Worm (Caenorhabditis elegans) whole organism, L1 larva: Measurements from ENCODE around the gene dph-5.

Experiments used
- C04F5.9 ChIP-seq: sonication (generic microtip); optimal IDR thresholded peaks from 2 replicates; lab custom pipeline; 2016; ENCODE audit warnings: missing genetic modification characterization, missing compliant biosample characterization
- Y116A8C.19 ChIP-seq: sonication (generic microtip); optimal IDR thresholded peaks from 2 replicates; lab custom pipeline; 2016; ENCODE audit warnings: missing compliant biosample characterization, missing genetic modification characterization, borderline replicate concordance
- blmp-1 ChIP-seq: fragments of 150-350 bp; optimal IDR thresholded peaks from 2 replicates; lab custom pipeline; 2014; ENCODE audit warnings: missing biosample characterization, missing genetic modification characterization
- efl-1 ChIP-seq, 4 experiments: fragments of 150-350 bp; optimal IDR thresholded peaks in 3 of 4; peaks in 1 of 4; 1 replicate in 1 of 4; 2 replicates in 3 of 4; lab custom pipeline; 2014; ENCODE audit warnings: missing biosample characterization in 2 of 4, missing genetic modification characterization in 2 of 4, missing genetic modification reagents in 2 of 4
- efl-3 ChIP-seq: fragments of 200-800 bp; sonication (Bioruptor generic); optimal IDR thresholded peaks from 2 replicates; lab custom pipeline; 2018; ENCODE audit warnings: mild to moderate bottlenecking, missing genetic modification characterization, missing compliant biosample characterization
- egl-13 ChIP-seq: sonication (generic microtip); optimal IDR thresholded peaks from 2 replicates; lab custom pipeline; 2016; ENCODE audit warnings: missing genotype, missing genetic modification reagents, missing genetic modification characterization, missing compliant biosample characterization
- ets-5 ChIP-seq: fragments of 200-800 bp; sonication (Bioruptor generic); IDR thresholded peaks from 2 replicates; pipeline ENCODE4 v1.3.6; 2022; ENCODE audit warnings: missing genetic modification characterization, missing compliant biosample characterization
- fkh-4 ChIP-seq: sonication (generic microtip); optimal IDR thresholded peaks from 2 replicates; lab custom pipeline; 2016; ENCODE audit warnings: missing compliant biosample characterization, missing genetic modification characterization, borderline replicate concordance
- fkh-8 ChIP-seq: sonication (generic microtip); optimal IDR thresholded peaks from 2 replicates; lab custom pipeline; 2016; ENCODE audit warnings: mild to moderate bottlenecking, missing genetic modification characterization, missing compliant biosample characterization
- fos-1 ChIP-seq: fragments of 150-350 bp; optimal IDR thresholded peaks from 2 replicates; lab custom pipeline; 2014; ENCODE audit warnings: missing biosample characterization, missing genetic modification characterization
- grh-1 ChIP-seq: fragments of 200-800 bp; sonication (Bioruptor generic); IDR thresholded peaks from 2 replicates; pipeline ENCODE4 v1.3.6; 2022; ENCODE audit warnings: missing genetic modification reagents, missing genetic modification characterization, missing compliant biosample characterization
- hpl-2 ChIP-seq: fragments of 150-350 bp; optimal IDR thresholded peaks from 2 replicates; lab custom pipeline; 2014; ENCODE audit warnings: missing biosample characterization, missing genetic modification reagents, missing genetic modification characterization
- irx-1 ChIP-seq: sonication (generic microtip); optimal IDR thresholded peaks from 2 replicates; lab custom pipeline; 2016; ENCODE audit warnings: missing genetic modification characterization, missing compliant biosample characterization
- isw-1 ChIP-seq: fragments of 200-800 bp; sonication (Bioruptor generic); IDR thresholded peaks from 2 replicates; pipeline ENCODE4 v1.3.6; 2022; ENCODE audit warnings: missing genetic modification characterization, missing compliant biosample characterization
- lin-14 ChIP-seq: fragments of 200-800 bp; sonication (Bioruptor generic); optimal IDR thresholded peaks from 2 replicates; lab custom pipeline; 2018; ENCODE audit warnings: mild to moderate bottlenecking, missing genetic modification characterization, moderate library complexity, missing compliant biosample characterization
- lin-39 ChIP-seq: fragments of 150-350 bp; optimal IDR thresholded peaks from 2 replicates; lab custom pipeline; 2014; ENCODE audit warnings: missing biosample characterization, missing genetic modification reagents, missing genetic modification characterization
- mab-9 ChIP-seq: fragments of 200-800 bp; sonication (Bioruptor generic); IDR thresholded peaks from 2 replicates; pipeline ENCODE4 v1.3.6; 2022; ENCODE audit warnings: missing genetic modification reagents, missing genetic modification characterization, missing compliant biosample characterization
- mdl-1 ChIP-seq, 2 experiments: fragments of 150-350 bp; optimal IDR thresholded peaks; 2 replicates each; lab custom pipeline; 2014 to 2017; ENCODE audit warnings: missing biosample characterization in 2 of 2, missing genetic modification characterization in 2 of 2, inconsistent platforms in 1 of 2
- mef-2 ChIP-seq: fragments of 150-350 bp; optimal IDR thresholded peaks from 2 replicates; lab custom pipeline; 2014; ENCODE audit warnings: missing biosample characterization, missing genetic modification characterization
- nhr-11 ChIP-seq: fragments of 150-350 bp; optimal IDR thresholded peaks from 2 replicates; lab custom pipeline; 2014; ENCODE audit warnings: missing biosample characterization, missing genetic modification characterization
- nhr-20 ChIP-seq: sonication (generic microtip); optimal IDR thresholded peaks from 2 replicates; lab custom pipeline; 2016; ENCODE audit warnings: mild to moderate bottlenecking, missing genetic modification characterization, missing compliant biosample characterization
- nhr-237 ChIP-seq: fragments of 150-350 bp; optimal IDR thresholded peaks from 2 replicates; lab custom pipeline; 2014; ENCODE audit warnings: missing biosample characterization, missing genetic modification characterization
- nhr-28 ChIP-seq: fragments of 150-350 bp; optimal IDR thresholded peaks from 2 replicates; lab custom pipeline; 2014; ENCODE audit warnings: missing biosample characterization, missing genetic modification characterization
- nhr-47 ChIP-seq: sonication (generic microtip); optimal IDR thresholded peaks from 2 replicates; lab custom pipeline; 2016; ENCODE audit warnings: mild to moderate bottlenecking, missing genetic modification characterization, moderate library complexity, missing compliant biosample characterization
- nhr-76 ChIP-seq: sonication (generic microtip); optimal IDR thresholded peaks from 2 replicates; lab custom pipeline; 2017; ENCODE audit warnings: missing biosample characterization, missing genetic modification characterization
- nhr-84 ChIP-seq: sonication (generic microtip); optimal IDR thresholded peaks from 2 replicates; lab custom pipeline; 2017; ENCODE audit warnings: missing biosample characterization, missing genetic modification characterization
- nhr-90 ChIP-seq: sonication (generic microtip); optimal IDR thresholded peaks from 2 replicates; lab custom pipeline; 2016; ENCODE audit warnings: mild to moderate bottlenecking, missing genetic modification characterization, missing compliant biosample characterization; ENCODE audit not compliant: poor library complexity
- pax-3 ChIP-seq: fragments of 200-800 bp; sonication (Bioruptor generic); optimal IDR thresholded peaks from 2 replicates; lab custom pipeline; 2018; ENCODE audit warnings: mild to moderate bottlenecking, missing genetic modification characterization, moderate library complexity, missing compliant biosample characterization
- pqm-1 ChIP-seq: sonication (generic microtip); optimal IDR thresholded peaks from 3 replicates; lab custom pipeline; 2017; ENCODE audit warnings: missing biosample characterization, missing genetic modification characterization
- skn-1 ChIP-seq: fragments of 150-350 bp; optimal IDR thresholded peaks from 2 replicates; lab custom pipeline; 2014; ENCODE audit warnings: missing biosample characterization, missing genetic modification characterization
- sptf-1 ChIP-seq: fragments of 150-350 bp; optimal IDR thresholded peaks from 2 replicates; lab custom pipeline; 2014; ENCODE audit warnings: missing biosample characterization, missing genetic modification characterization
- tlp-1 ChIP-seq: fragments of 150-350 bp; optimal IDR thresholded peaks from 2 replicates; lab custom pipeline; 2014; ENCODE audit warnings: missing biosample characterization, missing genetic modification characterization
- unc-86 ChIP-seq: sonication (generic microtip); optimal IDR thresholded peaks from 2 replicates; lab custom pipeline; 2016; ENCODE audit warnings: missing genetic modification characterization, missing compliant biosample characterization
- unc-98 ChIP-seq: fragments of 200-800 bp; sonication (Bioruptor generic); IDR thresholded peaks from 2 replicates; pipeline ENCODE4 v1.3.6; 2022; ENCODE audit warnings: missing genetic modification characterization, missing compliant biosample characterization
- zag-1 ChIP-seq: fragments of 150-350 bp; optimal IDR thresholded peaks from 2 replicates; lab custom pipeline; 2014; ENCODE audit warnings: missing biosample characterization, missing genetic modification characterization
- zip-4 ChIP-seq: fragments of 200-800 bp; sonication (Bioruptor generic); optimal IDR thresholded peaks from 2 replicates; lab custom pipeline; 2018; ENCODE audit warnings: mild to moderate bottlenecking, missing genetic modification characterization, moderate library complexity, missing compliant biosample characterization

The dph-5 gene

DNA sequence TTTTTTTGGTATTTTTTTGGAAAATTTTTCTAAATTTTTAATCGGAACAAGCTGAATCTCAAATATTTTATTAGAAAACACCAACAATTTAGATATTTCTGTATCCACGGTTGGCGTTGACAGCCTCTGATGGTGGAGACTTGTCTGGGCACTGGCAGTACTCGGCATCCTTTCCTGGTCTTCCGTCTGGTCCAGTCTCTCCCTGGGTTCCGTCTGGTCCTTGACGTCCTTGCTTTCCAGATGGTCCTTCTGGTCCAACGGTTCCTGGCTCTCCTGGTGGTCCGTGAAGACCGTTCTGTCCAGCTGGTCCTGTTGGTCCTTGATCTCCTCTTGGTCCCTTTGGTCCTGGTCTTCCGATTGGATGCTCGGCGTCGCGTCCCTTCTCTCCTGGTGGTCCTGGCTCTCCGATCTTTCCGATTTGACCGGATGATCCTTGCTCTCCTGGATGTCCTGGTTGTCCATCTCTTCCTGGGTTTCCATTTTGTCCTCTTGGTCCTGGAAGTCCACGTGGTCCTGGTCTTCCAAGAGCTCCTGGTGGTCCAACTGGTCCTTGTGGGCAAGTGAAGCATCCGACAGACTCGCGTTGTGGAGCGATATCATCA is 13.3 kb upstream of the dph-5 start:
- no peak for TF ChIP-seq grh-1 (GFP tag; lab: Robert Waterston, UW)
- TF ChIP-seq mdl-1 (tag; optimal IDR thresholded peaks at IDR 0.05; lab: Kevin White, UChicago), result no peak
- no peak for TF ChIP-seq efl-3 (GFP tag; lab: Kevin White, UChicago)
- no peak for TF ChIP-seq nhr-90 (tag; lab: Kevin White, UChicago)
- no peak for TF ChIP-seq fkh-4 (tag; lab: Kevin White, UChicago)
- TF ChIP-seq pqm-1, result no peak
- no peak for TF ChIP-seq hpl-2 (GFP tag; lab: Kevin White, UChicago)

DNA sequence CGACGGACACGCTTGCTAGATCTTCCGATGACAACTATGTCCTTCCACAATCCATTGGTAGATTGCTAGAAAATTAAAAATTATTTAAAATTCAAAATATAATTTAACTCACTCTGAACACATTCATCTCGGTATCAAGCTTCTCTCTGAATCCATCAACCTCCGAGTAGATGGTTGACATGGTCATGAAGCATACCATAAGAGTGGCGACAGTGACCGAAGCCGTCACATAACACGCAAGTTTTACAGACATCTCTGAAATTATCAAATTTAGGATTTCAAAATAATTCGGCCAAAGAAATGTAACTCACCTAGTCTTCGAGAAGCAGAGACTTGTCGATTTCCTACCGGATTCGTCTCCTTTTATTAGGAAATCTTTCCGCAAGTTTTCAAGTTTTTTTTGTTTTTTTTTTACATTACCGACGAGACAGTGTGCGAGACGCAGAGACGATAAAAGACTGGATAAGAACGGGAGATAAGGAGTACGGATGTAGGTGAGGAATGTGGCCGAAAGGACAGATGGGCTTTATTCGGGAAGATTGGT is 12.4 kb upstream of the dph-5 start, which contains the start of gene sqt-1:
Gene sqt-1 (minus strand): TSS at position 341 of the 544 bp plus-strand sequence.
- TF ChIP-seq blmp-1 (tag; lab: Kevin White, UChicago) (peak; percentile 48), fkh-8 (tag; lab: Kevin White, UChicago) (no peak), lin-39 (tag; lab: Kevin White, UChicago) (no peak), nhr-47 (tag; lab: Kevin White, UChicago) (no peak)

DNA sequence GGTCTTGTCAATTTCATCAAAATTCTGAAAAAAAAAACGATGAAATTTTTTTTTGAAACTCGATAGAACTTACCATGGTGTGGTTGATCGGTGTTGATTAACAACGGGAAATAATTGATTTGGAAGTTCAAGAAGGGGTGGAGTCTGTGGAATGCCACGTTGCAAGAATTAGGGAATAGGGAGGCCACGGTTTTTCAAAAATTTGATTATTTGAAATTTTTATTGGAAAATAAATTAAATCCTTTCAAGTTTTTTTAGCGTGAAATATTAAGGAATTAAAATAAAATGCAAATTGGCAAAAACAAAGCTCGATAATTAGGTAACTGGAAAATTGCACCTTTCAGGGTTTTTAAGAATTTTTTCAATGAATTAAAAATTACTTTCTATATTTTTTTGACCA is 10.5 kb upstream of the dph-5 start, which contains the start of gene rmd-3:
Gene rmd-3 (minus strand): TSS at position 101 of the 400 bp plus-strand sequence.
- TF ChIP-seq ets-5 (no peak), irx-1 (no peak), efl-3 (GFP tag; lab: Kevin White, UChicago) (no peak), nhr-20 (no peak), sptf-1 (tag; lab: Kevin White, UChicago) (no peak), unc-98 (no peak), fkh-8 (tag; lab: Kevin White, UChicago) (no peak), C04F5.9 (tag; lab: Kevin White, UChicago) (no peak), zip-4 (GFP tag; lab: Kevin White, UChicago) (no peak), tlp-1 (no peak), Y116A8C.19 (no peak), pax-3 (no peak), nhr-11 (tag; lab: Kevin White, UChicago) (no peak)

DNA sequence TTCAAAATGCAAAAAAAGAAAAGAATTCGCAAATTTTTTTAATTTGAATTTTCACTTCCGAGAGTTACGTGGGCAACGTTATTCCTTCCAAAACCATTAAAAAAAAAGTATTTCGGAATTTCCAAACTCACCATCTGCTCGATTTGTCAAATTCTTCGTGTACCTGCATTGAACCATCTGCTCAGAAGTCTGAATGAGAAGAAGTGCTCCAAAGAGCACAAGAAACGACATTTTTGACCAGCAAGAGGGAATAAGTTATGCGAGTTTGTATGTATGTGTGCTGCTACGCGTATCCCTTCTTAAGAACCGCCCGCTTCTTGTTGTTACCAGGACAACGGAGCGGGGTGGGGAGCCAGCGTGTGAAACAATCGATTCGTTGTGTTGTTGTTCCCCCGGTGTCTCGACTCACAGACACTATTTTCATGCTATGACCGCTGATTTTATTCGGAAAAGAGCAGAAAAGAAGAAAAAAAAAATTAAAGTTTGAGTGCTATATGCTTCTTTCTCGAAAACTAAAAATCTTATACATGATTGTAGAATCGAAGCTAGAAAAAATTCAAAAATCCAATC is 6.6 kb upstream of the dph-5 start, which contains the start of gene lgc-20:
Gene lgc-20 (minus strand): TSS at position 311 of the 570 bp plus-strand sequence.
- TF ChIP-seq unc-86 (tag; lab: Kevin White, UChicago) (no peak), fkh-8 (tag; lab: Kevin White, UChicago) (peak; percentile 28), efl-1 (optimal IDR thresholded peaks at IDR 0.05; lab: Kevin White, UChicago) (no peak), efl-1 (GFP tag; optimal IDR thresholded peaks at IDR 0.05 in 1 of 2; lab: Kevin White, UChicago) (peak in 1 of 2 experiments; percentile 78)

DNA sequence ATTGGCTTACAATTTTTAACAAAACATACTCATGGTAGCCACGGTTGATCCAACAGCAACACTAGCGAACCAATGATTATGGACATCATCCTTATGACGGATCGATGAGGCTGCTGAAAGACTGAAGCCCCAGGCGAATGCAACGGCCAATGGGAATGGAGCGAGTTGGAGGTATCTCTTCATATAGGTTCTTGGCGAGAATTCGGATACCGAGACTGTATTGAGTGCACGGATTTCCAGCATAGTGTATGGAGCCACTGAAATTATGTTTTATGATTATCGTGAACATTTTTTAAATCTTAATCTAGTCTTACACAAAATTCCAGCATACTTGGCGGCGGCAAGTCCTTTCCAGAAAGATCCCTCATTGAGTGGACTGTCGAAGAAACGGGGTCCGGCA is 5.4 kb upstream of the dph-5 start:
- TF ChIP-seq mef-2 (tag; lab: Kevin White, UChicago), result no peak
- TF ChIP-seq isw-1 (GFP tag; lab: Robert Waterston, UW), result no peak
- TF ChIP-seq ets-5, result no peak
- TF ChIP-seq fos-1 (tag; lab: Kevin White, UChicago), result no peak
- no peak for TF ChIP-seq egl-13
- no peak for TF ChIP-seq lin-14 (GFP tag; lab: Kevin White, UChicago)
- TF ChIP-seq nhr-28 (tag; lab: Kevin White, UChicago), result no peak
- TF ChIP-seq zag-1, result no peak
- TF ChIP-seq efl-1 (optimal IDR thresholded peaks at IDR 0.05; lab: Kevin White, UChicago), result no peak
- no peak for TF ChIP-seq efl-1 (GFP tag; optimal IDR thresholded peaks at IDR 0.05 in 1 of 2; lab: Kevin White, UChicago)
- no peak for TF ChIP-seq nhr-76 (tag; lab: Kevin White, UChicago)
- TF ChIP-seq blmp-1 (tag; lab: Kevin White, UChicago), result no peak
- no peak for TF ChIP-seq fkh-8 (tag; lab: Kevin White, UChicago)
- no peak for TF ChIP-seq mab-9 (GFP tag; lab: Robert Waterston, UW)
- no peak for TF ChIP-seq nhr-84
- TF ChIP-seq nhr-90 (tag; lab: Kevin White, UChicago), result no peak
- TF ChIP-seq skn-1 (tag; lab: Kevin White, UChicago), result no peak
- no peak for TF ChIP-seq nhr-237 (tag; lab: Kevin White, UChicago)
- TF ChIP-seq pqm-1, result no peak
- TF ChIP-seq, all 84 proteins: peak for 0
